Fruit fly (Drosophila melanogaster): ENCODE results near the gene Bin1.

Bin1 gene

DNA sequence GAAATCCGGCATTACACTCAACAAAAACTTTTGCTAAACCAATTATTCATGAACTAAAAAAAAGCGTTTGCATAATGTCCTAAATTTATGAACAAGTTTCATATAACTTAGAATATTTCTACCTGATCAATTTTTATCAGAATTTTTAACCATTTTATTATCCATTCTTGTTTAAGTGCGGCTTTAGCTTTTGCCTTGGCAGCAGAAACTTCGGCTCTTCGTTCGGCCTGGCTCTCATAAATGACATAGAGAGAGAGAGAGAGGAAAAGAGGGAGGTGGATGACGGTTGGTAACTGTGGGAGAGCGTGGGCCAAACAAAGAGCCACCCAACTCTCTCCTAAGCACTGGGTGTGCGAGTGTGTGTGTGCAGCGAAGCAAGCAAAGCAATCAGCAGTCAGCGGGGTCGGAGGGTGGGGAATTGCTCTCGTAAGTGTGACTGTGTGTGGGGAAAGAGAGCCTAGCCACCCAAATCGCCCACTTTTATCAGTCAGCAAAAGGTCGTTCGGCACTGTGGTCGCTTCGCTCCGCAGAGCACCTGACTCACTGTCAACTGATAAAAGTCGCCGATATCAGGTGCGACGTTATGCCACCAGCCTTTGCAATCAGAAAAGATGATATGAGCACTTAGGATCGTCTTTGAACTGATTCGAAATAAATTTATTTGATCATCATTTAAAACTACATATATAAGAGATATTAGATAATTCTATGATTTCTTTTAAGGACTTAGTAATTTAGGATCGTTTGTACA is 35.2 kb upstream of the Bin1 start (continued):
- TF ChIP-seq CG4854 (GFP tag; optimal IDR thresholded peaks at IDR 0.05) (peak; percentile 97), CG16815 (GFP tag; optimal IDR thresholded peaks at IDR 0.05) (peak; percentile 89), dimm (GFP tag; IDR thresholded peaks at IDR 0.05) (no peak), Nf-YC (tag; optimal IDR thresholded peaks at IDR 0.05) (peak; percentile 75), Lhr (GFP tag; optimal IDR thresholded peaks at IDR 0.05) (peak; percentile 95), CG11085 (GFP tag; IDR thresholded peaks at IDR 0.05) (no peak), CG17385 (GFP tag; optimal IDR thresholded peaks at IDR 0.05) (peak; percentile 97), CG15073 (GFP tag; optimal IDR thresholded peaks at IDR 0.05) (peak; percentile 82), chm (GFP tag; IDR thresholded peaks at IDR 0.05) (no peak), trem (tag; optimal IDR thresholded peaks at IDR 0.05) (peak; percentile 95), CG2678 (tag; optimal IDR thresholded peaks at IDR 0.05) (peak; percentile 99), Elba2 (GFP tag; optimal IDR thresholded peaks at IDR 0.05) (peak; percentile 42), ci (GFP tag; IDR thresholded peaks at IDR 0.05) (no peak), CG18262 (tag; optimal IDR thresholded peaks at IDR 0.05) (peak; percentile 98), ttk (GFP tag; IDR thresholded peaks at IDR 0.05) (no peak), Nf-YB (GFP tag; optimal IDR thresholded peaks at IDR 0.05) (peak; percentile 88), tll (GFP tag; optimal IDR thresholded peaks at IDR 0.05) (peak in 1 of 2 experiments; percentile 62), CG12299 (tag; optimal IDR thresholded peaks at IDR 0.05) (peak; percentile 98), CG12104 (GFP tag; optimal IDR thresholded peaks at IDR 0.05) (peak; percentile 96), nerfin-1 (tag; optimal IDR thresholded peaks at IDR 0.05) (peak; percentile 96), maf-S (GFP tag; optimal IDR thresholded peaks at IDR 0.05) (peak; percentile 96), ken (GFP tag; IDR thresholded peaks at IDR 0.05) (no peak), CG17568 (GFP tag; optimal IDR thresholded peaks at IDR 0.05) (peak; percentile 97), CG4328 (GFP tag; optimal IDR thresholded peaks at IDR 0.05) (peak; percentile 71), unc-4 (GFP tag; IDR thresholded peaks at IDR 0.05; ENCODE audit: partially characterized antibody) (no peak), Mes4 (GFP tag; optimal IDR thresholded peaks at IDR 0.05) (peak; percentile 97), CG9817 (tag; optimal IDR thresholded peaks at IDR 0.05) (peak; percentile 93), CG6689 (GFP tag; IDR thresholded peaks at IDR 0.05) (no peak), dati (GFP tag; IDR thresholded peaks at IDR 0.05) (no peak), Xbp1 (GFP tag; optimal IDR thresholded peaks at IDR 0.05) (peak; percentile 96), CG9437 (GFP tag; optimal IDR thresholded peaks at IDR 0.05) (peak; percentile 90), CG10267 (tag; optimal IDR thresholded peaks at IDR 0.05) (peak; percentile 95), Hand (GFP tag; optimal IDR thresholded peaks at IDR 0.05) (peak; percentile 97), NK7.1 (GFP tag; optimal IDR thresholded peaks at IDR 0.05) (peak; percentile 97), TFAM (GFP tag; optimal IDR thresholded peaks at IDR 0.05) (peak; percentile 86), CG8388 (GFP tag; optimal IDR thresholded peaks at IDR 0.05) (peak; percentile 98), BEAF-32 (GFP tag; optimal IDR thresholded peaks at IDR 0.05) (peak; percentile 14), Lim3 (GFP tag; IDR thresholded peaks at IDR 0.05) (no peak), crp (GFP tag; optimal IDR thresholded peaks at IDR 0.05) (peak in 1 of 2 experiments; percentile 65), CG1233 (GFP tag; optimal IDR thresholded peaks at IDR 0.05) (peak; percentile 97), CG7556 (GFP tag; optimal IDR thresholded peaks at IDR 0.05) (peak; percentile 99), CG12155 (GFP tag; optimal IDR thresholded peaks at IDR 0.05) (peak; percentile 93), mld (GFP tag; IDR thresholded peaks at IDR 0.05; ENCODE audit: partially characterized antibody) (no peak), CG4282 (GFP tag; optimal IDR thresholded peaks at IDR 0.05) (peak; percentile 92), usp (GFP tag; optimal IDR thresholded peaks at IDR 0.05) (no peak), CG34224 (GFP tag; IDR thresholded peaks at IDR 0.05; ENCODE audit: partially characterized antibody) (no peak), Ravus (GFP tag; IDR thresholded peaks at IDR 0.05) (no peak), CG43689 (GFP tag; IDR thresholded peaks at IDR 0.05) (no peak), CG14441 (GFP tag; IDR thresholded peaks at IDR 0.05) (no peak)
